Worm (Caenorhabditis elegans) whole organism, mixed stage, embryonic: ENCODE data around the gene sre-4.

Source experiments
- M03D4.4 ChIP-seq: sonication (generic microtip); optimal IDR thresholded peaks from 2 replicates; lab custom pipeline; 2017; ENCODE audit warnings: mild to moderate bottlenecking, missing genetic modification characterization, missing compliant biosample characterization
- bed-3 ChIP-seq: fragments of 200-800 bp; sonication (Bioruptor generic); optimal IDR thresholded peaks from 3 replicates; lab custom pipeline; 2018; ENCODE audit warnings: mild to moderate bottlenecking, missing genetic modification characterization, moderate library complexity, missing compliant biosample characterization
- blmp-1 ChIP-seq: fragments of 150-350 bp; optimal IDR thresholded peaks from 2 replicates; lab custom pipeline; 2014; ENCODE audit warnings: missing biosample characterization, missing genetic modification characterization
- ceh-39 ChIP-seq: fragments of 150-350 bp; optimal IDR thresholded peaks from 2 replicates; lab custom pipeline; 2014; ENCODE audit warnings: missing biosample characterization, missing genetic modification characterization
- ceh-43 ChIP-seq: fragments of 200-800 bp; sonication (Bioruptor generic); optimal IDR thresholded peaks from 2 replicates; lab custom pipeline; 2018; ENCODE audit warnings: mild to moderate bottlenecking, missing genetic modification characterization, moderate library complexity, missing compliant biosample characterization
- ceh-83 ChIP-seq: fragments of 200-800 bp; sonication (Bioruptor generic); optimal IDR thresholded peaks from 2 replicates; lab custom pipeline; 2018; ENCODE audit warnings: mild to moderate bottlenecking, missing genetic modification characterization, missing compliant biosample characterization
- ces-1 ChIP-seq: fragments of 150-350 bp; optimal IDR thresholded peaks from 2 replicates; lab custom pipeline; 2014; ENCODE audit warnings: missing biosample characterization, missing genetic modification reagents, missing genetic modification characterization
- cnd-1 ChIP-seq: fragments of 200-800 bp; sonication (Bioruptor generic); optimal IDR thresholded peaks from 2 replicates; lab custom pipeline; 2018; ENCODE audit warnings: mild to moderate bottlenecking, missing genetic modification characterization, missing compliant biosample characterization
- drap-1 ChIP-seq: fragments of 200-800 bp; sonication (Bioruptor generic); optimal IDR thresholded peaks from 3 replicates; lab custom pipeline; 2018; ENCODE audit warnings: mild to moderate bottlenecking, missing genetic modification characterization, missing compliant biosample characterization
- elt-1 ChIP-seq: sonication (generic microtip); optimal IDR thresholded peaks from 2 replicates; lab custom pipeline; 2017; ENCODE audit warnings: missing genetic modification characterization, mild to moderate bottlenecking, missing compliant biosample characterization, antibody characterized with exemption, moderate library complexity, borderline replicate concordance; ENCODE audit not compliant: insufficient read depth
- elt-3 ChIP-seq: fragments of 150-350 bp; optimal IDR thresholded peaks from 2 replicates; lab custom pipeline; 2014; ENCODE audit warnings: missing biosample characterization, missing genetic modification characterization
- ham-2 ChIP-seq: fragments of 200-800 bp; sonication (Bioruptor generic); optimal IDR thresholded peaks from 2 replicates; lab custom pipeline; 2018; ENCODE audit warnings: mild to moderate bottlenecking, missing genetic modification characterization, missing compliant biosample characterization
- hlh-1 ChIP-seq: fragments of 150-350 bp; optimal IDR thresholded peaks from 2 replicates; lab custom pipeline; 2014; ENCODE audit warnings: missing biosample characterization, missing genetic modification reagents, missing genetic modification characterization
- lin-13 ChIP-seq: fragments of 150-350 bp; optimal IDR thresholded peaks from 2 replicates; lab custom pipeline; 2014; ENCODE audit warnings: missing biosample characterization, missing genetic modification characterization
- lin-32 ChIP-seq: fragments of 200-800 bp; sonication (Bioruptor generic); optimal IDR thresholded peaks from 2 replicates; lab custom pipeline; 2018; ENCODE audit warnings: mild to moderate bottlenecking, missing genetic modification characterization, missing compliant biosample characterization
- mab-5 ChIP-seq: fragments of 150-350 bp; optimal IDR thresholded peaks from 2 replicates; lab custom pipeline; 2014; ENCODE audit warnings: missing biosample characterization, missing genetic modification characterization
- mep-1 ChIP-seq: fragments of 150-350 bp; optimal IDR thresholded peaks from 2 replicates; lab custom pipeline; 2017; ENCODE audit warnings: missing biosample characterization, missing genetic modification reagents, missing genetic modification characterization, inconsistent platforms
- nhr-12 ChIP-seq: fragments of 150-350 bp; optimal IDR thresholded peaks from 2 replicates; lab custom pipeline; 2014; ENCODE audit warnings: missing biosample characterization, missing genetic modification characterization
- nhr-2 ChIP-seq: fragments of 150-350 bp; optimal IDR thresholded peaks from 2 replicates; lab custom pipeline; 2014; ENCODE audit warnings: missing biosample characterization, missing genetic modification characterization
- nhr-76 ChIP-seq: sonication (generic microtip); optimal IDR thresholded peaks from 2 replicates; lab custom pipeline; 2017; ENCODE audit warnings: missing biosample characterization, missing genetic modification characterization
- pha-4 ChIP-seq: fragments of 150-350 bp; optimal IDR thresholded peaks from 2 replicates; lab custom pipeline; 2018; ENCODE audit warnings: missing biosample characterization, missing genetic modification reagents, missing genetic modification characterization
- sem-2 ChIP-seq: fragments of 200-800 bp; sonication (Bioruptor generic); optimal IDR thresholded peaks from 2 replicates; lab custom pipeline; 2018; ENCODE audit warnings: mild to moderate bottlenecking, missing genetic modification characterization, missing compliant biosample characterization
- snpc-4 ChIP-seq: fragments of 150-350 bp; optimal IDR thresholded peaks from 2 replicates; lab custom pipeline; 2014; ENCODE audit warnings: missing biosample characterization, missing genetic modification characterization
- sptf-1 ChIP-seq: sonication (generic microtip); optimal IDR thresholded peaks from 2 replicates; lab custom pipeline; 2017; ENCODE audit warnings: mild to moderate bottlenecking, missing genetic modification characterization, moderate library complexity, missing compliant biosample characterization
- tbx-8 ChIP-seq: fragments of 200-800 bp; sonication (Bioruptor generic); optimal IDR thresholded peaks from 2 replicates; lab custom pipeline; 2018; ENCODE audit warnings: mild to moderate bottlenecking, missing genetic modification characterization, moderate library complexity, missing compliant biosample characterization
- unc-39 ChIP-seq: fragments of 150-350 bp; optimal IDR thresholded peaks from 2 replicates; lab custom pipeline; 2014; ENCODE audit warnings: missing biosample characterization, missing genetic modification characterization
- zip-8 ChIP-seq: fragments of 150-350 bp; optimal IDR thresholded peaks from 2 replicates; lab custom pipeline; 2014; ENCODE audit warnings: missing biosample characterization, missing genetic modification characterization
- ztf-11 ChIP-seq: fragments of 150-350 bp; optimal IDR thresholded peaks from 2 replicates; lab custom pipeline; 2014; ENCODE audit warnings: missing biosample characterization, missing genetic modification characterization

Gene sre-4

DNA sequence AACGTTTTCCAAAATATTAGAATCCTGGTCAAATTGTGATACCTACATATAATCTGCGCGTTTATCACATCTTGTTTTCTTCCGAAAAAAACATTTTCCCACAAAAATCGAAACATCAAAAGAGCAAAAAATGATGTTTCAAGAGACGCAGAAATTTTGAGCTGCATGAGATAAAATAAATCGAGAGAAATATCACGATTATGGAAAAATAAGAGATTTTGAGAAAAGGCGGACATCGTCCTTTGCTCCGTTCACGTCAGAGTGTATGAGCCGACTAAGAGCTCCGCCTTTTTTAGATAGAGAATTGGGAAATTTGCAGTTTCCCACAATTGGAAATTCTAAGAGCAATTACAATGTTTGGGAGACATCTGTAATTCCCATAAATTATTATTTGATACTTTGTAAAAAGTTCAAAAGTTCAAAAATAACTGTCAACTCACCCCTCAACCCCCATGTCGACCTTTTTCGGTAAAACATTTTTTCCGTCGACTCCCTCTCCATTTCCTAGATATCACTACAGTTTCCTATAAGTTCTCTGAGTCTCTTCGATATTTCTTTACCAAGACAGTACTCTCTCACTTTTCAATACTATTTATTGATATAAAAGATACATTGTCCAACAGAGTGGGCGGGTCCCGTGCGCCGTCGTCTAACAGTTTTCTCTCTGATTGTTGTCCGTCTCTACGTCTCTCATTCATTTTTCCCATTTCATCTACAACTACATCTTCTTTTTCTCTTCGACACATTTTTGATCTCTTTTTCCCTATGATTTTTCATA lies 27.8 kb downstream of the sre-4 start:
- TF ChIP-seq ham-2 (no peak), sem-2 (GFP tag; lab: Kevin White, UChicago) (no peak), tbx-8 (no peak), lin-32 (GFP tag; lab: Kevin White, UChicago) (no peak), sptf-1 (tag; lab: Kevin White, UChicago) (no peak), zip-8 (no peak), ztf-11 (tag; lab: Kevin White, UChicago) (no peak), ceh-83 (no peak), mep-1 (no peak), elt-3 (tag; lab: Kevin White, UChicago) (no peak)

DNA sequence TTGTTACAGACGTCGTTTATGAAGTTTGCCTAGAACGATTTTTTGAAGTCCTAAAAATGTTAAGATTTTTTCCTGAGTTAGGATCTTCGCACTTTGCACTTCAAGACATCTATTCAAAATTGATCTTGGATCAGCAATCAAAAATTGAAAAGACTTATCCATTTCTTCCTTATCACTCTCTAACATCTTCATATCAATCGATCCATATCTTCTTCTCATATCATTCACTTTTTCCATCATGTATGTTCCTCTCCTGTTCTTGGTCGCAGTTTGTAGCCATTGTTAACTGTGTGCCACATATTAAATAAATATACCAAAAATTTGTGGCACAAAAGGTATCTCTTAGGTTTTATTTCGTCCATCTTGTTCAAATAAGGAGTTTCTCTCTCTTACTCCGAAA lies 28.9 kb downstream of the sre-4 start:
- TF ChIP-seq hlh-1 (tag; lab: Kevin White, UChicago), result no peak
- no peak for TF ChIP-seq cnd-1 (tag; lab: Kevin White, UChicago)
- no peak for TF ChIP-seq drap-1 (GFP tag; lab: Kevin White, UChicago)
- no peak for TF ChIP-seq ceh-83
- TF ChIP-seq snpc-4 (tag; lab: Kevin White, UChicago), result no peak

DNA sequence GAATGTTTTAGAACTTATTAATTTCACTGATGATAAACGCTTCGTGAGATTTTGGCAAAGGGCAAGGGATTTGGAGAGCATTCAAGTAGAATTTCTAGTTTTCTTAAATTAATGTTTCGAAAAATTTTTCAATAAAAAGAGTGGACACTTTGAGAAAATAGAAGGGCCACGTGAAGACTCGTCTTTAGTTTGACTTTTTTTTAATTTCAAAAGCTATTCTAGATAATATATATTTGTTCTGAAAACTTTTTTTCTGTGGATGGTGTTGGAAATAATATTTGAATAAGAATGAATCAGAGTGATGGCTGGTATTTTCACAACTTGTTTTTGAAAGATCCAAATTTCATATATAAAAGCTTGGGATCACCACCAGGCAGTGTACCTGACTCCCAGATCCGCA lies 36.2 kb downstream of the sre-4 start, which contains the start of gene C28D4.8:
Gene C28D4.8, minus strand, starts transcription at position 101 of the 400 bp plus-strand sequence.
- TF ChIP-seq unc-39 (tag; lab: Kevin White, UChicago), result no peak

DNA sequence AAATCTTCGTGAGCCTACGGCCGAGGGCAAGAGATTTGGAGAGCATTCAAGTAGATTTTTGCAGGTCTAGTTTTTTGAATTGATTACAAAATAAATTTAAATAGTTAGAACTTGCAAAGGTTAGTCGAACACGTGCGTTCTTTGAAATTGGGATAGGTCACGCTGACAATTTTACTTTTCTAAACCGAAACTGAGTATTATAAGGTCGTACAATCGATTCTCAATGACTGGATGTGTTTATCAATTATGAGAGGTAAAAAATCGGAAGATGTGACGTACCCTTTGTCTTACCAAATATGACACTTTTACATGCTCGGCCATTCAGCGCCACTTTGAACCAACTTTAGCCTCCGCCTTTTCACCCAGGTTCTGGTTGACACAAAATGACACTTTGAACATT lies 37.8 kb downstream of the sre-4 start, which contains the start of gene C28D4.5:
Gene C28D4.5, minus strand, starts transcription at position 101 of the 400 bp plus-strand sequence.
- TF ChIP-seq lin-13 (tag; lab: Kevin White, UChicago) (no peak), ceh-83 (no peak), elt-1 (tag; lab: Kevin White, UChicago) (no peak), ceh-39 (tag; lab: Kevin White, UChicago) (no peak), nhr-2 (tag; lab: Kevin White, UChicago) (no peak), zip-8 (no peak), ztf-11 (tag; lab: Kevin White, UChicago) (no peak), nhr-76 (no peak), nhr-12 (no peak)

DNA sequence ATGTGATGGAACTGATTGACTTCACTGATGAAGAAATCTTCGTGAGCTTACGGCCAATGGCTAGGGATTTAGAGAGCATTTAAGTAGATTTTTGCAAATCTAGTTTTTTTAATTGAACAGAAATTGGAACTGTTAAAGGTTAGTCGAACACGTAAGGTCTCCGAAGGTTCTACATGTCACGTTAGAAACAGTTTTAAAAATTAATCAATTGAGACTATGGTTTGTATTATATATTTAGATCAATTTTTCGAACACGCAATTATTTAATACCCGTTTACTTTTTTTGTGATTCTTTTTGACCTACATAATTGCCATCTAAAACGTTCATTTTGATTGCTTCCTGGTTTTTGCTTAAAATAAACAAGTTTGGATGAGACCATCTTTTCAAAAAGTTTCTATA lies 39.7 kb downstream of the sre-4 start, which contains the start of gene C28D4.4:
Gene C28D4.4, minus strand, starts transcription at position 101 of the 400 bp plus-strand sequence.
- TF ChIP-seq ceh-43, result no peak
- TF ChIP-seq nhr-12, result no peak
- TF ChIP-seq nhr-76, result no peak
- no peak for TF ChIP-seq elt-1 (tag; lab: Kevin White, UChicago)
- TF ChIP-seq M03D4.4 (tag; lab: Kevin White, UChicago), result no peak
- TF ChIP-seq ceh-39 (tag; lab: Kevin White, UChicago), result no peak
- TF ChIP-seq blmp-1 (tag; lab: Kevin White, UChicago), result no peak
- no peak for TF ChIP-seq lin-13 (tag; lab: Kevin White, UChicago)
- no peak for TF ChIP-seq zip-8
- TF ChIP-seq hlh-1 (tag; lab: Kevin White, UChicago), result no peak
- no peak for TF ChIP-seq lin-32 (GFP tag; lab: Kevin White, UChicago)
- TF ChIP-seq mab-5, result no peak

DNA sequence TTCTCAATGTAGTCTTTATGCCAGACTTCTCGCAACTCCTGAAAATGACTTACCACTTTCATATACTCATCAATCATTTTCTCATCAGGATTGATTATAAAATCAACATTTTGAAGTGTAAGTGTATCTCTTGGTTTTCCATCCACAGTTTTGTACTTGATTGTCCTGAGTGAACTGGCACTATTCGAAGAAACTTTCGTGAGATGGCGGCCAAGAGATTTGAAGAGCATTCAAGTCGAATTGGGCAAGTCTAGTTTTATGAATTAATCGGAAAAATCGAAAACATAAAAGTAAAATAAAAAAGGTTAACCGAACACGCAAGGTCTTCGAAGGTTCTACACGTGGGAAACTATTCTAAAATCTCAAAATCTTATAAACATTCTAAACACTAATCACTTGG lies 41.7 kb downstream of the sre-4 start, which contains the start of gene C28D4.7:
Gene C28D4.7, minus strand, starts transcription at position 265 of the 400 bp plus-strand sequence.
- no peak for TF ChIP-seq pha-4 (tag; lab: Kevin White, UChicago)
- TF ChIP-seq bed-3 (GFP tag; lab: Kevin White, UChicago), result no peak
- TF ChIP-seq ceh-83, result no peak
- TF ChIP-seq nhr-2 (tag; lab: Kevin White, UChicago), result no peak
- TF ChIP-seq nhr-76, result no peak
- no peak for TF ChIP-seq mep-1
- TF ChIP-seq ces-1, result no peak
- no peak for TF ChIP-seq sem-2 (GFP tag; lab: Kevin White, UChicago)
- TF ChIP-seq nhr-12, result no peak
- no peak for TF ChIP-seq sptf-1 (tag; lab: Kevin White, UChicago)
- no peak for TF ChIP-seq ceh-39 (tag; lab: Kevin White, UChicago)
